Fruit fly (Drosophila melanogaster) whole organism, embryonic: ENCODE results near the gene mRpL40.

Source experiments
- CG10147 ChIP-seq: fragments of 200-800 bp; sonication (Bioruptor generic); optimal IDR thresholded peaks from 2 replicates; lab custom pipeline; 2019; ENCODE audit warnings: missing biosample characterization, mild to moderate bottlenecking, missing genetic modification characterization, moderate library complexity
- CG11247 ChIP-seq: fragments of 200-800 bp; sonication (Bioruptor generic); IDR thresholded peaks from 2 replicates; pipeline ENCODE4 v1.3.6; 2022; ENCODE audit warnings: missing biosample characterization, missing genetic modification characterization
- CG11696 ChIP-seq: fragments of 200-800 bp; sonication (Bioruptor generic); IDR thresholded peaks from 2 replicates; pipeline ENCODE4 v1.3.6; 2022; ENCODE audit warnings: missing biosample characterization, missing genetic modification characterization
- CG1233 ChIP-seq: fragments of 200-800 bp; sonication (Bioruptor generic); optimal IDR thresholded peaks from 4 replicates; lab custom pipeline; 2018; ENCODE audit warnings: missing biosample characterization, mild to moderate bottlenecking, missing genetic modification characterization
- CG13123 ChIP-seq: fragments of 200-800 bp; sonication (Bioruptor generic); optimal IDR thresholded peaks from 2 replicates; lab custom pipeline; 2016; ENCODE audit warnings: missing biosample characterization, missing genetic modification characterization
- CG13424 ChIP-seq: fragments of 200-800 bp; sonication (Bioruptor generic); optimal IDR thresholded peaks from 2 replicates; lab custom pipeline; 2019; ENCODE audit warnings: missing biosample characterization, mild to moderate bottlenecking, missing genetic modification characterization, moderate library complexity
- CG1602 ChIP-seq: fragments of 200-800 bp; sonication (Bioruptor generic); optimal IDR thresholded peaks from 3 replicates; lab custom pipeline; 2016; ENCODE audit warnings: missing biosample characterization, missing genetic modification characterization
- CG16779 ChIP-seq: fragments of 200-800 bp; sonication (Bioruptor generic); IDR thresholded peaks from 2 replicates; pipeline ENCODE4 v1.3.6; 2022; ENCODE audit warnings: missing biosample characterization, missing genetic modification characterization
- CG17359 ChIP-seq: fragments of 200-800 bp; sonication (Bioruptor generic); optimal IDR thresholded peaks from 3 replicates; lab custom pipeline; 2018; ENCODE audit warnings: missing biosample characterization, mild to moderate bottlenecking, missing genetic modification characterization, moderate library complexity
- CG17568 ChIP-seq: fragments of 200-800 bp; sonication (Bioruptor generic); optimal IDR thresholded peaks from 2 replicates; lab custom pipeline; 2018; ENCODE audit warnings: missing biosample characterization, mild to moderate bottlenecking, missing genetic modification characterization, moderate library complexity
- CG17912 ChIP-seq: fragments of 200-800 bp; sonication (Bioruptor generic); optimal IDR thresholded peaks from 2 replicates; lab custom pipeline; 2018; ENCODE audit warnings: missing biosample characterization, mild to moderate bottlenecking, missing genetic modification characterization
- CG2129 ChIP-seq: fragments of 200-800 bp; sonication (Bioruptor generic); IDR thresholded peaks from 2 replicates; pipeline ENCODE4 v1.3.6; 2022; ENCODE audit warnings: missing biosample characterization, missing genetic modification characterization; ENCODE audit not compliant: partially characterized antibody
- CG2199 ChIP-seq: fragments of 200-800 bp; sonication (Bioruptor generic); IDR thresholded peaks from 3 replicates; pipeline ENCODE4 v1.3.6; 2022; ENCODE audit warnings: missing biosample characterization, missing genetic modification characterization
- CG2678 ChIP-seq: fragments of 200-800 bp; sonication (Bioruptor generic); optimal IDR thresholded peaks from 3 replicates; lab custom pipeline; 2019; ENCODE audit warnings: missing biosample characterization, mild to moderate bottlenecking, missing genetic modification characterization, moderate library complexity
- CG4328 ChIP-seq: fragments of 200-800 bp; sonication (Bioruptor generic); optimal IDR thresholded peaks from 3 replicates; lab custom pipeline; 2017; ENCODE audit warnings: missing biosample characterization, missing genetic modification reagents, missing genetic modification characterization
- CG5245 ChIP-seq: fragments of 200-800 bp; sonication (Bioruptor generic); optimal IDR thresholded peaks from 3 replicates; lab custom pipeline; 2016; ENCODE audit warnings: missing biosample characterization, missing genetic modification characterization
- CG9727 ChIP-seq: fragments of 200-800 bp; sonication (Bioruptor generic); optimal IDR thresholded peaks from 3 replicates; lab custom pipeline; 2017; ENCODE audit warnings: missing biosample characterization, mild to moderate bottlenecking, missing genetic modification characterization
- CHES-1-like ChIP-seq: fragments of 200-800 bp; sonication (Bioruptor generic); optimal IDR thresholded peaks from 2 replicates; lab custom pipeline; 2016; ENCODE audit warnings: missing biosample characterization, missing genetic modification characterization
- CrebB ChIP-seq: fragments of 200-800 bp; sonication (Bioruptor generic); optimal IDR thresholded peaks from 3 replicates; lab custom pipeline; 2018; ENCODE audit warnings: missing biosample characterization, mild to moderate bottlenecking, missing genetic modification characterization
- HHEX ChIP-seq: fragments of 200-800 bp; sonication (Bioruptor generic); optimal IDR thresholded peaks from 3 replicates; lab custom pipeline; 2017; ENCODE audit warnings: missing biosample characterization, mild to moderate bottlenecking, missing genetic modification characterization, missing genetic modification reagents
- HLH3B ChIP-seq: fragments of 200-800 bp; sonication (Bioruptor generic); IDR thresholded peaks from 2 replicates; pipeline ENCODE4 v1.3.6; 2022; ENCODE audit warnings: missing biosample characterization, missing genetic modification characterization
- HmgD ChIP-seq: fragments of 200-800 bp; sonication (Bioruptor generic); optimal IDR thresholded peaks from 3 replicates; lab custom pipeline; 2016; ENCODE audit warnings: missing biosample characterization, missing genetic modification characterization
- Lpt ChIP-seq: fragments of >200 bp; optimal IDR thresholded peaks from 2 replicates; lab custom pipeline; 2018; ENCODE audit warnings: missing biosample characterization, missing genetic modification characterization
- Meics ChIP-seq: fragments of 200-800 bp; sonication (Bioruptor generic); optimal IDR thresholded peaks from 2 replicates; lab custom pipeline; 2017; ENCODE audit warnings: missing biosample characterization, mild to moderate bottlenecking, missing genetic modification characterization
- Mrtf ChIP-seq: fragments of 200-800 bp; sonication (Bioruptor generic); IDR thresholded peaks from 3 replicates; pipeline ENCODE4 v1.3.6; 2022; ENCODE audit warnings: missing biosample characterization, missing genetic modification characterization
- NC2α ChIP-seq: fragments of 200-800 bp; sonication (Bioruptor generic); optimal IDR thresholded peaks from 2 replicates; lab custom pipeline; 2016; ENCODE audit warnings: missing biosample characterization, missing genetic modification characterization
- Nf-YA ChIP-seq: fragments of 200-800 bp; sonication (Bioruptor generic); IDR thresholded peaks from 2 replicates; pipeline ENCODE4 v1.3.6; 2022; ENCODE audit warnings: missing biosample characterization, missing genetic modification characterization
- NfI ChIP-seq: fragments of 200-800 bp; sonication (Bioruptor generic); optimal IDR thresholded peaks from 3 replicates; lab custom pipeline; 2018; ENCODE audit warnings: missing biosample characterization, mild to moderate bottlenecking, missing genetic modification characterization, moderate library complexity
- Vsx1 ChIP-seq: fragments of 200-800 bp; sonication (Bioruptor generic); optimal IDR thresholded peaks from 2 replicates; lab custom pipeline; 2017; ENCODE audit warnings: missing biosample characterization, mild to moderate bottlenecking, missing genetic modification characterization, missing genetic modification reagents
- ap ChIP-seq: fragments of 200-800 bp; sonication (Bioruptor generic); IDR thresholded peaks from 2 replicates; pipeline ENCODE4 v1.3.6; 2022; ENCODE audit warnings: missing biosample characterization, missing genetic modification characterization
- ato ChIP-seq: fragments of 200-800 bp; sonication (Bioruptor generic); IDR thresholded peaks from 2 replicates; pipeline ENCODE4 v1.3.6; 2022; ENCODE audit warnings: missing biosample characterization, missing genetic modification characterization; ENCODE audit not compliant: partially characterized antibody
- crp ChIP-seq, 2 experiments: fragments of 200-800 bp; sonication (Bioruptor generic); optimal IDR thresholded peaks; 2 replicates in 1 of 2; 3 replicates in 1 of 2; lab custom pipeline; 2017; ENCODE audit warnings: missing biosample characterization in 2 of 2, missing genetic modification characterization in 2 of 2, mild to moderate bottlenecking in 1 of 2, moderate library complexity in 1 of 2
- emc ChIP-seq: fragments of 200-800 bp; sonication (Bioruptor generic); optimal IDR thresholded peaks from 2 replicates; lab custom pipeline; 2016; ENCODE audit warnings: missing biosample characterization, missing genetic modification characterization
- eve ChIP-seq, 2 experiments: fragments of >200 bp; optimal IDR thresholded peaks; 2 replicates each; lab custom pipeline; 2017; ENCODE audit warnings: missing biosample characterization in 2 of 2, missing genetic modification characterization in 2 of 2
- fd102C ChIP-seq: fragments of 200-800 bp; sonication (Bioruptor generic); optimal IDR thresholded peaks from 2 replicates; lab custom pipeline; 2018; ENCODE audit warnings: missing biosample characterization, mild to moderate bottlenecking, missing genetic modification characterization, moderate library complexity
- gce ChIP-seq: fragments of 200-800 bp; sonication (Bioruptor generic); IDR thresholded peaks from 3 replicates; pipeline ENCODE4 v1.3.6; 2022; ENCODE audit warnings: missing biosample characterization, missing genetic modification characterization
- gcm2 ChIP-seq: fragments of 200-800 bp; sonication (Bioruptor generic); optimal IDR thresholded peaks from 2 replicates; lab custom pipeline; 2016; ENCODE audit warnings: missing biosample characterization, missing genetic modification characterization
- gem ChIP-seq: fragments of 200-800 bp; sonication (Bioruptor generic); optimal IDR thresholded peaks from 2 replicates; lab custom pipeline; 2019; ENCODE audit warnings: missing biosample characterization, mild to moderate bottlenecking, missing genetic modification characterization, moderate library complexity
- gsb ChIP-seq: fragments of 200-800 bp; sonication (Bioruptor generic); IDR thresholded peaks from 2 replicates; pipeline ENCODE4 v1.3.6; 2022; ENCODE audit warnings: missing biosample characterization, missing genetic modification characterization
- hb ChIP-seq: fragments of 200-800 bp; sonication (Bioruptor generic); IDR thresholded peaks from 3 replicates; pipeline ENCODE4 v1.3.6; 2022; ENCODE audit warnings: missing biosample characterization, missing genetic modification characterization; ENCODE audit not compliant: partially characterized antibody
- her ChIP-seq: fragments of 200-800 bp; sonication (Bioruptor generic); optimal IDR thresholded peaks from 2 replicates; lab custom pipeline; 2016; ENCODE audit warnings: missing biosample characterization, missing genetic modification characterization
- knrl ChIP-seq: fragments of 200-800 bp; sonication (Bioruptor generic); IDR thresholded peaks from 3 replicates; pipeline ENCODE4 v1.3.6; 2022; ENCODE audit warnings: missing biosample characterization, missing genetic modification characterization; ENCODE audit not compliant: partially characterized antibody
- lbe ChIP-seq: fragments of 200-800 bp; sonication (Bioruptor generic); optimal IDR thresholded peaks from 2 replicates; lab custom pipeline; 2016; ENCODE audit warnings: missing biosample characterization, mild to moderate bottlenecking, missing genetic modification characterization
- mam ChIP-seq: fragments of 200-800 bp; sonication (Bioruptor generic); optimal IDR thresholded peaks from 3 replicates; lab custom pipeline; 2016; ENCODE audit warnings: missing biosample characterization, missing genetic modification characterization
- pho ChIP-seq: fragments of 200-800 bp; sonication (Bioruptor generic); optimal IDR thresholded peaks from 2 replicates; lab custom pipeline; 2016; ENCODE audit warnings: missing biosample characterization, missing genetic modification characterization
- pum ChIP-seq: fragments of 200-800 bp; sonication (Bioruptor generic); optimal IDR thresholded peaks from 2 replicates; lab custom pipeline; 2016; ENCODE audit warnings: missing biosample characterization, missing genetic modification characterization
- sens-2 ChIP-seq: fragments of 200-800 bp; sonication (Bioruptor generic); IDR thresholded peaks from 2 replicates; pipeline ENCODE4 v1.3.6; 2022; ENCODE audit warnings: missing biosample characterization, missing genetic modification characterization
- sisA ChIP-seq: fragments of 200-800 bp; sonication (Bioruptor generic); IDR thresholded peaks from 2 replicates; pipeline ENCODE4 v1.3.6; 2022; ENCODE audit warnings: missing biosample characterization, missing genetic modification characterization
- tgo ChIP-seq: fragments of 200-800 bp; sonication (Bioruptor generic); IDR thresholded peaks from 3 replicates; pipeline ENCODE4 v1.3.6; 2022; ENCODE audit warnings: missing biosample characterization, missing genetic modification characterization
- ttk ChIP-seq: fragments of 200-800 bp; sonication (Bioruptor generic); IDR thresholded peaks from 2 replicates; pipeline ENCODE4 v2.1.2; 2022; ENCODE audit warnings: missing biosample characterization, missing genetic modification characterization
- vvl ChIP-seq: fragments of 200-800 bp; sonication (Bioruptor generic); IDR thresholded peaks from 2 replicates; pipeline ENCODE4 v1.3.6; 2022; ENCODE audit warnings: missing biosample characterization, missing genetic modification characterization
- zen2 ChIP-seq: fragments of 200-800 bp; sonication (Bioruptor generic); IDR thresholded peaks from 3 replicates; pipeline ENCODE4 v1.3.6; 2022; ENCODE audit warnings: missing biosample characterization, missing genetic modification characterization; ENCODE audit not compliant: partially characterized antibody

mRpL40 gene

dm6 chr3R:11368766-11369165 is 39.0 kb upstream of the mRpL40 start (continued):
- TF ChIP-seq CG2129 (no peak), ato (GFP tag; lab: Robert Waterston, UW) (no peak), eve (GFP tag; optimal IDR thresholded peaks at IDR 0.05; lab: Kevin White, UChicago) (no peak), CG16779 (GFP tag; lab: Robert Waterston, UW) (no peak), CHES-1-like (no peak), CG1233 (peak; percentile 45), CG1602 (GFP tag; lab: Kevin White, UChicago) (peak; percentile 29), HHEX (no peak), sens-2 (GFP tag; lab: Robert Waterston, UW) (no peak), pum (GFP tag; lab: Kevin White, UChicago) (peak; percentile 48), vvl (0 out of 2 replicates have a peak, but pooled peaks have one; percentile 13), CG17912 (GFP tag; lab: Kevin White, UChicago) (no peak), CG5245 (peak; percentile 13), CG4328 (GFP tag; lab: Kevin White, UChicago) (no peak), CG2199 (no peak), CG11247 (GFP tag; lab: Robert Waterston, UW) (no peak), CG17568 (GFP tag; lab: Kevin White, UChicago) (no peak), CG13424 (tag; lab: Kevin White, UChicago) (peak; percentile 20), Lpt (no peak), gem (tag; lab: Kevin White, UChicago) (no peak), CG11696 (GFP tag; lab: Robert Waterston, UW) (no peak), Vsx1 (GFP tag; lab: Kevin White, UChicago) (no peak), CG13123 (GFP tag; lab: Kevin White, UChicago) (no peak), tgo (no peak), HmgD (GFP tag; lab: Kevin White, UChicago) (no peak), Mrtf (no peak), knrl (GFP tag; lab: Robert Waterston, UW) (no peak), CrebB (tag; lab: Kevin White, UChicago) (no peak), gcm2 (no peak), emc (GFP tag; lab: Kevin White, UChicago) (no peak), CG9727 (peak; percentile 90), fd102C (GFP tag; lab: Kevin White, UChicago) (peak; percentile 69), gce (GFP tag; lab: Robert Waterston, UW) (no peak), ap (GFP tag; lab: Robert Waterston, UW) (no peak), CG17359 (tag; lab: Kevin White, UChicago) (no peak), ttk (no peak), CG10147 (no peak), zen2 (no peak), pho (GFP tag; lab: Kevin White, UChicago) (no peak), NfI (no peak), hb (GFP tag; lab: Robert Waterston, UW) (no peak), her (GFP tag; lab: Kevin White, UChicago) (no peak), HLH3B (GFP tag; lab: Robert Waterston, UW) (no peak), gsb (GFP tag; lab: Robert Waterston, UW) (no peak), Nf-YA (GFP tag; lab: Robert Waterston, UW) (no peak), mam (no peak), NC2α (GFP tag; lab: Kevin White, UChicago) (no peak), CG2678 (tag; lab: Kevin White, UChicago) (no peak), sisA (peak; percentile 40; the same call in 1 of the 2 replicates), crp (GFP tag; optimal IDR thresholded peaks at IDR 0.05; lab: Kevin White, UChicago) (no peak), lbe (GFP tag; lab: Kevin White, UChicago) (no peak), Meics (GFP tag; lab: Kevin White, UChicago) (no peak)
